Fruit fly (Drosophila melanogaster) whole organism, embryonic: Measurements from ENCODE around the gene CG5731.

ENCODE experiments used
- B-H2 ChIP-seq: fragments of 200-800 bp; sonication (Bioruptor generic); optimal IDR thresholded peaks from 2 replicates; lab custom pipeline; 2018; ENCODE audit warnings: missing biosample characterization, mild to moderate bottlenecking, missing genetic modification characterization
- CG10462 ChIP-seq: fragments of 200-800 bp; sonication (Bioruptor generic); optimal IDR thresholded peaks from 2 replicates; lab custom pipeline; 2016; ENCODE audit warnings: missing biosample characterization, missing genetic modification characterization
- CG12155 ChIP-seq: fragments of 200-800 bp; sonication (Bioruptor generic); optimal IDR thresholded peaks from 3 replicates; lab custom pipeline; 2016; ENCODE audit warnings: missing biosample characterization, missing genetic modification characterization
- CG1233 ChIP-seq: fragments of 200-800 bp; sonication (Bioruptor generic); optimal IDR thresholded peaks from 4 replicates; lab custom pipeline; 2018; ENCODE audit warnings: missing biosample characterization, mild to moderate bottlenecking, missing genetic modification characterization
- CG12744 ChIP-seq: fragments of 200-800 bp; sonication (Bioruptor generic); optimal IDR thresholded peaks from 2 replicates; lab custom pipeline; 2016; ENCODE audit warnings: missing biosample characterization, missing genetic modification characterization
- CG17186 ChIP-seq: fragments of 200-800 bp; sonication (Bioruptor generic); optimal IDR thresholded peaks from 3 replicates; lab custom pipeline; 2017; ENCODE audit warnings: missing biosample characterization, missing genetic modification reagents, missing genetic modification characterization
- CG18262 ChIP-seq: fragments of 200-800 bp; optimal IDR thresholded peaks from 3 replicates; lab custom pipeline; 2019; ENCODE audit warnings: missing biosample characterization, mild to moderate bottlenecking, missing genetic modification characterization, moderate library complexity
- CG3163 ChIP-seq: fragments of 200-800 bp; sonication (Bioruptor generic); optimal IDR thresholded peaks from 3 replicates; lab custom pipeline; 2016; ENCODE audit warnings: missing biosample characterization, missing genetic modification characterization
- CG3281 ChIP-seq: fragments of 200-800 bp; sonication (Bioruptor generic); optimal IDR thresholded peaks from 3 replicates; lab custom pipeline; 2017; ENCODE audit warnings: missing biosample characterization, mild to moderate bottlenecking, missing genetic modification characterization
- CG33557 ChIP-seq: fragments of 200-800 bp; sonication (Bioruptor generic); optimal IDR thresholded peaks from 2 replicates; lab custom pipeline; 2019; ENCODE audit warnings: missing biosample characterization, mild to moderate bottlenecking, missing genetic modification characterization, moderate library complexity
- CG34422 ChIP-seq: fragments of 200-800 bp; sonication (Bioruptor generic); IDR thresholded peaks from 3 replicates; pipeline ENCODE4 v1.3.6; 2022; ENCODE audit warnings: missing biosample characterization, missing genetic modification characterization
- CG4617 ChIP-seq: fragments of 200-800 bp; sonication (Bioruptor generic); optimal IDR thresholded peaks from 3 replicates; lab custom pipeline; 2016; ENCODE audit warnings: missing biosample characterization, missing genetic modification characterization, borderline replicate concordance
- CG4730 ChIP-seq: fragments of 200-800 bp; sonication (Bioruptor generic); IDR thresholded peaks from 2 replicates; pipeline ENCODE4 v1.3.6; 2022; ENCODE audit warnings: missing biosample characterization, missing genetic modification characterization
- CG4854 ChIP-seq: fragments of 200-800 bp; sonication (Bioruptor generic); optimal IDR thresholded peaks from 2 replicates; lab custom pipeline; 2016; ENCODE audit warnings: missing biosample characterization, missing genetic modification characterization, inconsistent platforms
- D19A ChIP-seq: fragments of 200-800 bp; optimal IDR thresholded peaks from 3 replicates; lab custom pipeline; 2019; ENCODE audit warnings: missing biosample characterization, mild to moderate bottlenecking, missing genetic modification characterization, moderate library complexity
- Eip74EF ChIP-seq, 2 experiments: fragments of 200-800 bp in 1 of 2; fragments of >200 bp in 1 of 2; sonication (Bioruptor generic) in 1 of 2; optimal IDR thresholded peaks; 2 replicates each; lab custom pipeline; 2017 to 2019; ENCODE audit warnings: missing biosample characterization in 2 of 2, missing genetic modification characterization in 2 of 2, mild to moderate bottlenecking in 1 of 2, moderate library complexity in 1 of 2
- Ets97D ChIP-seq: fragments of 200-800 bp; sonication (Bioruptor generic); optimal IDR thresholded peaks from 3 replicates; lab custom pipeline; 2016; ENCODE audit warnings: missing biosample characterization, missing genetic modification characterization
- HmgD ChIP-seq: fragments of 200-800 bp; sonication (Bioruptor generic); optimal IDR thresholded peaks from 3 replicates; lab custom pipeline; 2016; ENCODE audit warnings: missing biosample characterization, missing genetic modification characterization
- Hr78 ChIP-seq, 2 experiments: fragments of 200-800 bp in 1 of 2; fragments of >200 bp in 1 of 2; sonication (Bioruptor generic) in 1 of 2; optimal IDR thresholded peaks; 2 replicates each; lab custom pipeline; 2017 to 2019; ENCODE audit warnings: missing biosample characterization in 2 of 2, missing genetic modification characterization in 2 of 2, mild to moderate bottlenecking in 1 of 2, moderate library complexity in 1 of 2
- Med ChIP-seq: fragments of 200-800 bp; sonication (Bioruptor generic); peaks from one replicate; lab custom pipeline; 2016; ENCODE audit warnings: missing biosample characterization, missing genetic modification characterization, mild to moderate bottlenecking, inconsistent platforms, moderate library complexity
- Mes4 ChIP-seq: fragments of 200-800 bp; sonication (Bioruptor generic); optimal IDR thresholded peaks from 2 replicates; lab custom pipeline; 2016; ENCODE audit warnings: missing biosample characterization, missing genetic modification characterization
- NC2β ChIP-seq: fragments of 200-800 bp; sonication (Bioruptor generic); optimal IDR thresholded peaks from 2 replicates; lab custom pipeline; 2016; ENCODE audit warnings: missing biosample characterization, missing genetic modification characterization
- NK7.1 ChIP-seq: fragments of 200-800 bp; sonication (Bioruptor generic); optimal IDR thresholded peaks from 3 replicates; lab custom pipeline; 2016; ENCODE audit warnings: missing biosample characterization, missing genetic modification characterization
- Oaz ChIP-seq: fragments of 200-800 bp; sonication (Bioruptor generic); IDR thresholded peaks from 2 replicates; pipeline ENCODE4 v1.3.6; 2022; ENCODE audit warnings: missing biosample characterization, missing genetic modification characterization
- Sry-β ChIP-seq: fragments of 200-800 bp; sonication (Bioruptor generic); optimal IDR thresholded peaks from 2 replicates; lab custom pipeline; 2018; ENCODE audit warnings: missing biosample characterization, mild to moderate bottlenecking, missing genetic modification characterization, moderate library complexity
- abd-A ChIP-seq: fragments of 200-800 bp; sonication (Bioruptor generic); optimal IDR thresholded peaks from 3 replicates; lab custom pipeline; 2019; ENCODE audit warnings: missing biosample characterization, mild to moderate bottlenecking, missing genetic modification characterization, moderate library complexity
- ato ChIP-seq: fragments of 200-800 bp; sonication (Bioruptor generic); IDR thresholded peaks from 2 replicates; pipeline ENCODE4 v1.3.6; 2022; ENCODE audit warnings: missing biosample characterization, missing genetic modification characterization; ENCODE audit not compliant: partially characterized antibody
- az2 ChIP-seq: fragments of 200-800 bp; sonication (Bioruptor generic); optimal IDR thresholded peaks from 3 replicates; lab custom pipeline; 2016; ENCODE audit warnings: missing biosample characterization, missing genetic modification characterization
- crol ChIP-seq: fragments of 200-800 bp; sonication (Bioruptor generic); IDR thresholded peaks from 2 replicates; pipeline ENCODE4 v1.3.6; 2022; ENCODE audit warnings: missing biosample characterization, missing genetic modification characterization
- dimm ChIP-seq: fragments of 200-800 bp; sonication (Bioruptor generic); IDR thresholded peaks from 2 replicates; pipeline ENCODE4 v1.3.6; 2022; ENCODE audit warnings: missing biosample characterization, missing genetic modification characterization
- dpn ChIP-seq, 2 experiments: fragments of 200-800 bp; sonication (Bioruptor generic); optimal IDR thresholded peaks; 3 replicates each; lab custom pipeline; 2016; ENCODE audit warnings: missing biosample characterization in 2 of 2, missing genetic modification characterization in 2 of 2
- ewg ChIP-seq: fragments of 200-800 bp; sonication (Bioruptor generic); optimal IDR thresholded peaks from 3 replicates; lab custom pipeline; 2017; ENCODE audit warnings: mild to moderate bottlenecking, missing biosample characterization, missing genetic modification reagents, missing genetic modification characterization
- gem ChIP-seq: fragments of 200-800 bp; sonication (Bioruptor generic); optimal IDR thresholded peaks from 2 replicates; lab custom pipeline; 2019; ENCODE audit warnings: missing biosample characterization, mild to moderate bottlenecking, missing genetic modification characterization, moderate library complexity
- gfzf ChIP-seq: fragments of 200-800 bp; sonication (Bioruptor generic); optimal IDR thresholded peaks from 2 replicates; lab custom pipeline; 2016; ENCODE audit warnings: missing biosample characterization, mild to moderate bottlenecking, missing genetic modification characterization, moderate library complexity
- grau ChIP-seq: fragments of 200-800 bp; optimal IDR thresholded peaks from 3 replicates; lab custom pipeline; 2019; ENCODE audit warnings: missing biosample characterization, mild to moderate bottlenecking, missing genetic modification characterization, moderate library complexity
- ind ChIP-seq: fragments of 200-800 bp; sonication (Bioruptor generic); optimal IDR thresholded peaks from 3 replicates; lab custom pipeline; 2016; ENCODE audit warnings: missing biosample characterization, missing genetic modification characterization
- klu ChIP-seq: fragments of 200-800 bp; sonication (Bioruptor generic); IDR thresholded peaks from 2 replicates; pipeline ENCODE4 v1.3.6; 2022; ENCODE audit warnings: missing biosample characterization, missing genetic modification characterization
- kni ChIP-seq: fragments of 200-800 bp; sonication (Bioruptor generic); optimal IDR thresholded peaks from 3 replicates; lab custom pipeline; 2017; ENCODE audit warnings: mild to moderate bottlenecking, missing biosample characterization, missing genetic modification reagents, missing genetic modification characterization
- luna ChIP-seq: fragments of 200-800 bp; sonication (Bioruptor generic); optimal IDR thresholded peaks from 2 replicates; lab custom pipeline; 2016; ENCODE audit warnings: missing biosample characterization, missing genetic modification characterization
- nom ChIP-seq: fragments of 200-800 bp; sonication (Bioruptor generic); optimal IDR thresholded peaks from 2 replicates; lab custom pipeline; 2017; ENCODE audit warnings: missing biosample characterization, missing genetic modification characterization, mild to moderate bottlenecking, moderate library complexity, missing genetic modification reagents
- pan ChIP-seq, 4 experiments: fragments of >200 bp in 3 of 4; fragments of 200-800 bp in 1 of 4; sonication (Bioruptor generic) in 1 of 4; optimal IDR thresholded peaks in 3 of 4; IDR thresholded peaks in 1 of 4; 2 replicates each; pipeline versions ENCODE4 v1.3.6 to Lab custom; 2017 to 2022; ENCODE audit warnings: missing biosample characterization in 2 of 4, missing genetic modification characterization in 2 of 4, mixed read lengths in 1 of 4
- psq ChIP-seq: fragments of 200-800 bp; sonication (Bioruptor generic); optimal IDR thresholded peaks from 2 replicates; lab custom pipeline; 2017; ENCODE audit warnings: missing biosample characterization, missing genetic modification characterization
- sens ChIP-seq: fragments of 200-800 bp; sonication (Bioruptor generic); peaks from one replicate; lab custom pipeline; 2016; ENCODE audit warnings: missing biosample characterization, missing genetic modification characterization
- sima ChIP-seq: fragments of 200-800 bp; sonication (Bioruptor generic); optimal IDR thresholded peaks from 2 replicates; lab custom pipeline; 2016; ENCODE audit warnings: missing biosample characterization, missing genetic modification characterization
- trem ChIP-seq: fragments of 200-800 bp; optimal IDR thresholded peaks from 3 replicates; lab custom pipeline; 2019; ENCODE audit warnings: missing biosample characterization, mild to moderate bottlenecking, missing genetic modification characterization, moderate library complexity
- tup ChIP-seq: fragments of 200-800 bp; sonication (Bioruptor generic); optimal IDR thresholded peaks from 2 replicates; lab custom pipeline; 2016; ENCODE audit warnings: missing biosample characterization, mild to moderate bottlenecking, missing genetic modification characterization, moderate library complexity
- wek ChIP-seq: fragments of 200-800 bp; sonication (Bioruptor generic); optimal IDR thresholded peaks from 3 replicates; lab custom pipeline; 2018; ENCODE audit warnings: missing biosample characterization, mild to moderate bottlenecking, missing genetic modification characterization, moderate library complexity
- wor ChIP-seq: fragments of 200-800 bp; sonication (Bioruptor generic); IDR thresholded peaks from 2 replicates; pipeline ENCODE4 v1.3.6; 2022; ENCODE audit warnings: missing biosample characterization, missing genetic modification characterization

CG5731 gene

DNA sequence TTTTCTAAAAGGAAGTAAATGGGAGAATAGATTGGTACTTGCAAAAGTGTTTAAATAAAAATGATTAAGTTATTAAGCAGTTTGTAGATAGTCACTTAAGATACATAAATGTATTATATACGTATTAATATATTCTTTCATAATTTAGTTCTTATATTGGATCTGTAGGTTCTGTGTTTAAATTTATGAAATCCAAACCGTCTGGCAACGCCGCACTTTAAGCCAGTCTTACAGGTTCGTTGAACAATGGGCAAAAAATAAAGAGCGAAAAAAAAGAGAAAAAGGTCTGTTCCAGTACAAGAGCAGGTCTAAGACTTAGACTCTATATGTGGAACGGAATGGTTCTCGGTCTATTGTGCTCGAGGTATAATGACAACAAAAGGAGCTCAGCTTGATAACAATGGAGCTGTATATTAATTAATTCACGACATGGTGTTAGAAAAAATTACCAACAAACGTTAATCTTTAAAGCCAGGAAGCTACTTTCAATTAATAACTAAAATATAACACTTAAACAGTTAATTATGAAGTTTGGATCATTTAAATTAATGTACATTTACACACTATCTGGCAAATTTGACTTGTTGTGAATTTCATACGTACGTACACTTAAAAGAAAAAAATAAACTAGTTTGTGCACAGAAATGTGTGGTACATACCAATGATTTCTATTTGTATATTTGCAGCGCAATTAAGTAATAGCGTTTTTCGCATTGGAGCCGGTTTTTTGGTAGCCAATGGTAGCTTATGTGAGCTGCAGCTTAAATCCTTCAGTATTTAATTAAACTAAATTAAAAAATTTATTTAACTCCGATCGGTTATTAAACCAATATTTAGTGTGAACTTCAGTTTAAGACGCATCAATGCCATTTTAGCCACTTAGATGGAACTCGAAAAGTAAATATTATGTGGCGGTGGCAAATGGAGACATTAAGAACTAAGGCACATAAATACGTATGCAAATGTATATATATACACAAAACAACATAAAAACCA lies at the start of gene CG5731:
Gene CG5731 (minus strand): TSS at position 946 of the 996 bp plus-strand sequence.
- TF ChIP-seq B-H2 (GFP tag; lab: Kevin White, UChicago) (peak; percentile 7), Hr78 (GFP tag; optimal IDR thresholded peaks at IDR 0.05; lab: Kevin White, UChicago) (no peak), NC2β (no peak), Sry-β (GFP tag; lab: Kevin White, UChicago) (no peak), luna (GFP tag; lab: Kevin White, UChicago) (no peak), grau (tag; lab: Kevin White, UChicago) (peak; percentile 1), Med (GFP tag; lab: Kevin White, UChicago) (peak; percentile 68), HmgD (GFP tag; lab: Kevin White, UChicago) (no peak), CG4854 (GFP tag; lab: Kevin White, UChicago) (no peak), CG3163 (GFP tag; lab: Kevin White, UChicago) (peak; percentile 90), CG33557 (GFP tag; lab: Kevin White, UChicago) (no peak), gem (tag; lab: Kevin White, UChicago) (peak; percentile 8), NK7.1 (GFP tag; lab: Kevin White, UChicago) (no peak), nom (GFP tag; lab: Kevin White, UChicago) (peak; percentile 17), ato (GFP tag; lab: Robert Waterston, UW) (no peak), sima (no peak), Ets97D (GFP tag; lab: Kevin White, UChicago) (no peak), wek (GFP tag; lab: Kevin White, UChicago) (no peak), CG10462 (no peak), wor (GFP tag; lab: Robert Waterston, UW) (no peak), trem (tag; lab: Kevin White, UChicago) (peak; percentile 10), dpn (GFP tag; optimal IDR thresholded peaks at IDR 0.05; lab: Kevin White, UChicago) (no peak), abd-A (no peak), crol (GFP tag; lab: Robert Waterston, UW) (no peak), dimm (GFP tag; lab: Robert Waterston, UW) (no peak), CG12155 (no peak), CG4617 (GFP tag; lab: Kevin White, UChicago) (peak; percentile 9), Oaz (GFP tag; lab: Robert Waterston, UW) (no peak), CG17186 (GFP tag; lab: Kevin White, UChicago) (no peak), gfzf (GFP tag; lab: Kevin White, UChicago) (no peak), Mes4 (GFP tag; lab: Kevin White, UChicago) (no peak), CG12744 (GFP tag; lab: Kevin White, UChicago) (no peak), D19A (tag; lab: Kevin White, UChicago) (no peak), CG18262 (no peak), CG4730 (GFP tag; lab: Robert Waterston, UW) (no peak), CG34422 (GFP tag; lab: Robert Waterston, UW) (no peak), Eip74EF (GFP tag; optimal IDR thresholded peaks at IDR 0.05; lab: Kevin White, UChicago) (no peak), pan (optimal IDR thresholded peaks at IDR 0.05; lab: Kevin White, UChicago) (no peak), pan (GFP tag; optimal IDR thresholded peaks at IDR 0.05 in 1 of 2, IDR thresholded peaks at IDR 0.05 in 1 of 2) (no peak), tup (no peak), CG1233 (GFP tag; lab: Kevin White, UChicago) (no peak), CG3281 (GFP tag; lab: Kevin White, UChicago) (no peak), az2 (GFP tag; lab: Kevin White, UChicago) (no peak), ewg (no peak), ind (GFP tag; lab: Kevin White, UChicago) (no peak), psq (GFP tag; lab: Kevin White, UChicago) (no peak), kni (GFP tag; lab: Kevin White, UChicago) (peak; percentile 65), klu (GFP tag; lab: Robert Waterston, UW) (no peak), sens (GFP tag; lab: Kevin White, UChicago) (peak; percentile 85)
